Worm (Caenorhabditis elegans) whole organism, L1 larva: Measurements from ENCODE around the gene his-48.
A peak's percentile ranks its signal among the peaks of the same experiment; 100 is the strongest.

ENCODE experiments used
- C16A3.4 ChIP-seq: fragments of 150-350 bp; optimal IDR thresholded peaks from 2 replicates; lab custom pipeline; 2014; ENCODE audit warnings: missing biosample characterization, missing genetic modification characterization
- blmp-1 ChIP-seq: fragments of 150-350 bp; optimal IDR thresholded peaks from 2 replicates; lab custom pipeline; 2014; ENCODE audit warnings: missing biosample characterization, missing genetic modification characterization
- ceh-90 ChIP-seq: sonication (generic microtip); optimal IDR thresholded peaks from 2 replicates; lab custom pipeline; 2016; ENCODE audit warnings: missing genetic modification characterization, missing compliant biosample characterization
- ces-1 ChIP-seq: fragments of 150-350 bp; optimal IDR thresholded peaks from 2 replicates; lab custom pipeline; 2014; ENCODE audit warnings: missing biosample characterization, missing genetic modification reagents, missing genetic modification characterization
- dpl-1 ChIP-seq, 3 experiments: fragments of 150-350 bp in 2 of 3; sonication (generic microtip) in 1 of 3; optimal IDR thresholded peaks; 2 replicates each; lab custom pipeline; 2014 to 2017; ENCODE audit warnings: missing biosample characterization in 3 of 3, missing genetic modification characterization in 3 of 3, missing genetic modification reagents in 3 of 3
- dsc-1 ChIP-seq: sonication (generic microtip); optimal IDR thresholded peaks from 2 replicates; lab custom pipeline; 2016; ENCODE audit warnings: mild to moderate bottlenecking, missing genetic modification characterization, missing compliant biosample characterization
- efl-1 ChIP-seq, 4 experiments: fragments of 150-350 bp; optimal IDR thresholded peaks in 3 of 4; peaks in 1 of 4; 1 replicate in 1 of 4; 2 replicates in 3 of 4; lab custom pipeline; 2014; ENCODE audit warnings: missing biosample characterization in 2 of 4, missing genetic modification characterization in 2 of 4, missing genetic modification reagents in 2 of 4
- elt-2 ChIP-seq: sonication (generic microtip); optimal IDR thresholded peaks from 2 replicates; lab custom pipeline; 2016; ENCODE audit warnings: missing genetic modification characterization, mild to moderate bottlenecking, inconsistent platforms, missing compliant biosample characterization, missing genetic modification reagents
- elt-3 ChIP-seq, 6 experiments: fragments of 150-350 bp in 1 of 6; sonication (generic microtip); optimal IDR thresholded peaks; 2 replicates each; lab custom pipeline; 2017 to 2018; ENCODE audit warnings: missing biosample characterization in 6 of 6, missing genetic modification characterization in 6 of 6, inconsistent platforms in 1 of 6
- grh-1 ChIP-seq: fragments of 200-800 bp; sonication (Bioruptor generic); IDR thresholded peaks from 2 replicates; pipeline ENCODE4 v1.3.6; 2022; ENCODE audit warnings: missing genetic modification reagents, missing genetic modification characterization, missing compliant biosample characterization
- hpl-2 ChIP-seq: fragments of 150-350 bp; optimal IDR thresholded peaks from 2 replicates; lab custom pipeline; 2014; ENCODE audit warnings: missing biosample characterization, missing genetic modification reagents, missing genetic modification characterization
- isw-1 ChIP-seq: fragments of 200-800 bp; sonication (Bioruptor generic); IDR thresholded peaks from 2 replicates; pipeline ENCODE4 v1.3.6; 2022; ENCODE audit warnings: missing genetic modification characterization, missing compliant biosample characterization
- lin-13 ChIP-seq: fragments of 150-350 bp; optimal IDR thresholded peaks from 2 replicates; lab custom pipeline; 2014; ENCODE audit warnings: missing biosample characterization, missing genetic modification reagents, missing genetic modification characterization
- lin-14 ChIP-seq: fragments of 200-800 bp; sonication (Bioruptor generic); optimal IDR thresholded peaks from 2 replicates; lab custom pipeline; 2018; ENCODE audit warnings: mild to moderate bottlenecking, missing genetic modification characterization, moderate library complexity, missing compliant biosample characterization
- lin-35 ChIP-seq, 2 experiments: fragments of 150-350 bp; optimal IDR thresholded peaks; 2 replicates each; lab custom pipeline; 2014; ENCODE audit warnings: missing biosample characterization in 2 of 2, missing genetic modification characterization in 2 of 2, missing genetic modification reagents in 2 of 2
- lir-3 ChIP-seq: sonication (generic microtip); optimal IDR thresholded peaks from 2 replicates; lab custom pipeline; 2016; ENCODE audit warnings: mild to moderate bottlenecking, missing genetic modification characterization, moderate library complexity, missing compliant biosample characterization; ENCODE audit not compliant: poor library complexity
- mef-2 ChIP-seq: fragments of 150-350 bp; optimal IDR thresholded peaks from 2 replicates; lab custom pipeline; 2014; ENCODE audit warnings: missing biosample characterization, missing genetic modification characterization
- mep-1 ChIP-seq: fragments of 150-350 bp; optimal IDR thresholded peaks from 2 replicates; lab custom pipeline; 2014; ENCODE audit warnings: missing biosample characterization, missing genetic modification characterization
- nhr-20 ChIP-seq: sonication (generic microtip); optimal IDR thresholded peaks from 2 replicates; lab custom pipeline; 2016; ENCODE audit warnings: mild to moderate bottlenecking, missing genetic modification characterization, missing compliant biosample characterization
- nhr-237 ChIP-seq: fragments of 150-350 bp; optimal IDR thresholded peaks from 2 replicates; lab custom pipeline; 2014; ENCODE audit warnings: missing biosample characterization, missing genetic modification characterization
- nhr-28 ChIP-seq: fragments of 150-350 bp; optimal IDR thresholded peaks from 2 replicates; lab custom pipeline; 2014; ENCODE audit warnings: missing biosample characterization, missing genetic modification characterization
- nhr-47 ChIP-seq: sonication (generic microtip); optimal IDR thresholded peaks from 2 replicates; lab custom pipeline; 2016; ENCODE audit warnings: mild to moderate bottlenecking, missing genetic modification characterization, moderate library complexity, missing compliant biosample characterization
- nhr-71 ChIP-seq: sonication (generic microtip); optimal IDR thresholded peaks from 2 replicates; lab custom pipeline; 2016; ENCODE audit warnings: mild to moderate bottlenecking, missing genetic modification characterization, moderate library complexity, missing compliant biosample characterization
- nhr-76 ChIP-seq: sonication (generic microtip); optimal IDR thresholded peaks from 2 replicates; lab custom pipeline; 2017; ENCODE audit warnings: missing biosample characterization, missing genetic modification characterization
- nhr-77 ChIP-seq: fragments of 150-350 bp; optimal IDR thresholded peaks from 2 replicates; lab custom pipeline; 2014; ENCODE audit warnings: missing biosample characterization, missing genetic modification characterization
- nhr-85 ChIP-seq: sonication (generic microtip); peaks from one replicate; lab custom pipeline; 2016; ENCODE audit warnings: missing genetic modification characterization, inconsistent platforms, missing compliant biosample characterization
- nhr-90 ChIP-seq: sonication (generic microtip); optimal IDR thresholded peaks from 2 replicates; lab custom pipeline; 2016; ENCODE audit warnings: mild to moderate bottlenecking, missing genetic modification characterization, missing compliant biosample characterization; ENCODE audit not compliant: poor library complexity
- rnt-1 ChIP-seq: sonication (generic microtip); optimal IDR thresholded peaks from 2 replicates; lab custom pipeline; 2016; ENCODE audit warnings: mild to moderate bottlenecking, missing genetic modification characterization, moderate library complexity, missing compliant biosample characterization
- skn-1 ChIP-seq: fragments of 150-350 bp; optimal IDR thresholded peaks from 2 replicates; lab custom pipeline; 2014; ENCODE audit warnings: missing biosample characterization, missing genetic modification characterization
- snu-23 ChIP-seq: sonication (generic microtip); optimal IDR thresholded peaks from 2 replicates; lab custom pipeline; 2016; ENCODE audit warnings: missing genetic modification characterization, missing compliant biosample characterization
- sox-4 ChIP-seq: sonication (generic microtip); optimal IDR thresholded peaks from 2 replicates; lab custom pipeline; 2016; ENCODE audit warnings: missing genetic modification characterization, missing compliant biosample characterization
- sptf-1 ChIP-seq: fragments of 150-350 bp; optimal IDR thresholded peaks from 2 replicates; lab custom pipeline; 2014; ENCODE audit warnings: missing biosample characterization, missing genetic modification characterization
- sup-37 ChIP-seq: fragments of 200-800 bp; sonication (Bioruptor generic); optimal IDR thresholded peaks from 2 replicates; lab custom pipeline; 2018; ENCODE audit warnings: mild to moderate bottlenecking, missing genetic modification characterization, missing compliant biosample characterization
- swsn-7 ChIP-seq: sonication (generic microtip); optimal IDR thresholded peaks from 2 replicates; lab custom pipeline; 2016; ENCODE audit warnings: missing genetic modification characterization, missing compliant biosample characterization
- unc-130 ChIP-seq: fragments of 150-350 bp; optimal IDR thresholded peaks from 2 replicates; lab custom pipeline; 2017; ENCODE audit warnings: missing biosample characterization, missing genetic modification characterization, inconsistent platforms
- xbp-1 ChIP-seq: sonication (generic microtip); optimal IDR thresholded peaks from 2 replicates; lab custom pipeline; 2016; ENCODE audit warnings: missing genetic modification characterization, missing compliant biosample characterization

Gene his-48

DNA sequence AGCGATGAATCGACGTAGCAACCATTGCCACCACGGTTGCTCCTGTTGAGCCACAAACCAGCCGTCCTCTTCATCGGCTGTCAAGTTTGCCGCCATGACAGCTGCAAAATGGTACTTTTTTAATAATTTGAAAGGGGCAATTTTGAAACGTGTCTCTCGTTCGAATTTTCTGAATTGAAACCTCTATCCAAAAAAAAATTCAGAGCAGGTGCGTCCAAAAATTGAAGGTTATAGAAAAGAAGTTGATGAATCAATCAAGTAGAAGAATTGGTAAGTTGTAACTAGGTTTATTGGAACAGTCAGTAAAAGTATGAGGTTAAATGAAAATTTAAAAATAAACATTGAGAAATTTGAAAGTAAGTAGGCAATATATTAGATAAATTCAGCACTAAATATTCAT lies 36.9 kb downstream of the his-48 start, which contains the start of gene T01G1.4:
T01G1.4 (minus strand) TSS at position 101 of the 400 bp plus-strand sequence.
- peak; percentile 7 for TF ChIP-seq nhr-85 (tag; lab: Kevin White, UChicago)
- no peak for TF ChIP-seq elt-3 (tag; optimal IDR thresholded peaks at IDR 0.05; lab: Kevin White, UChicago)
- no peak for TF ChIP-seq swsn-7 (tag; lab: Kevin White, UChicago)
- no peak for TF ChIP-seq sox-4 (tag; lab: Kevin White, UChicago)

DNA sequence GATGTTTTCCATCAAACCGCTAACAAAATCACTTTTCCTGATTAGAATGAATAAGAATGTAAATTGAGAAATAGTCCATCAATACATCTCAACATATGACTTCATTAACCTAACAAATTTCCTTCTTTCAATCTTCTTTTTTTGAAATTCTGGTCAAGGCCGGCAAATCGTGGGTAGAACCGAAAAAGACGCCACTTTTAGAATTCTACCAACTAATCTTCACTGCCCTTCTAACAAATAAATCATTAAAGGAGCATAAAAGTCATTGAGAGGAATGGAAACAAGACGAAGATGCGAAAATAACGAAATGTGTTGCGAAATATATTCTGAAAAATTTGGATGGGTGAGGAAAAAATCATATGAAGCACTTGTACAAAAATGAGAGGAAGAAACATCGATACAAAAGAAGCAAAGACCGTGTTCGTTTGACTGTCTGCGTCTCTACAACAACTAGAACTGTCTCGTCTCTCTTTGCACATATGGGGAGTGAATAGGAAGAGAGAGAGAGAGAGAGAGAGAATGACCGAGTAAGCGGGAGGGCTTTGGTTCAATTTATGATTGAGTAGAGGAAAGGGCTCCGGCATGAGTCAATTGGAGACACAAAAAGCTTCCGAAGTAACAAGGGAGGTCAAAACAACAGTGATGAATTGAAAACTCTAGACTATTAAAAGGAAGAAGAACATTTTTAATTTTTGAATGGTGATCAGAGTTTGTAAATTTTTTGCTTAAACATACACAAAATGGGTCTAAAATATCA lies 39.4 kb downstream of the his-48 start:
- TF ChIP-seq nhr-28 (tag; lab: Kevin White, UChicago) = no peak
- peak; percentile 38 for TF ChIP-seq lin-14
- TF ChIP-seq blmp-1 (tag; lab: Kevin White, UChicago) = peak; percentile 23
- TF ChIP-seq nhr-76 (tag; lab: Kevin White, UChicago) = no peak
- no peak for TF ChIP-seq ces-1 (GFP tag; lab: Kevin White, UChicago)
- TF ChIP-seq nhr-71 = peak; percentile 17
- TF ChIP-seq sup-37 (GFP tag; lab: Kevin White, UChicago) = no peak
- no peak for TF ChIP-seq lin-13 (GFP tag; lab: Kevin White, UChicago)
- peak; percentile 43 for TF ChIP-seq hpl-2 (GFP tag; lab: Kevin White, UChicago)
- peak; percentile 22 for TF ChIP-seq nhr-20 (tag; lab: Kevin White, UChicago)
- TF ChIP-seq elt-2 (tag; lab: Kevin White, UChicago) = no peak
- TF ChIP-seq dpl-1 (GFP tag; optimal IDR thresholded peaks at IDR 0.05; lab: Kevin White, UChicago) = no peak
- no peak for TF ChIP-seq nhr-237 (tag; lab: Kevin White, UChicago)
- TF ChIP-seq nhr-90 = peak; percentile 2
- TF ChIP-seq xbp-1 = no peak
- no peak for TF ChIP-seq mef-2 (tag; lab: Kevin White, UChicago)
- TF ChIP-seq unc-130 (tag; lab: Kevin White, UChicago) = no peak
- TF ChIP-seq grh-1 (GFP tag; lab: Robert Waterston, UW) = no peak
- peak; percentile 79 for TF ChIP-seq nhr-85 (tag; lab: Kevin White, UChicago)
- peak in 1 of 2 experiments; percentile 63 for TF ChIP-seq lin-35 (GFP tag; optimal IDR thresholded peaks at IDR 0.05; lab: Kevin White, UChicago)
- TF ChIP-seq nhr-47 (tag; lab: Kevin White, UChicago) = no peak
- no peak for TF ChIP-seq dsc-1
- TF ChIP-seq mep-1 (tag; lab: Kevin White, UChicago) = peak; percentile 34
- peak; percentile 16 to 29 for TF ChIP-seq efl-1 (optimal IDR thresholded peaks at IDR 0.05; lab: Kevin White, UChicago)
- peak in 1 of 2 experiments; percentile 91 for TF ChIP-seq efl-1 (GFP tag; optimal IDR thresholded peaks at IDR 0.05 in 1 of 2; lab: Kevin White, UChicago)
- no peak for TF ChIP-seq sptf-1 (tag; lab: Kevin White, UChicago)
- TF ChIP-seq snu-23 (GFP tag; lab: Kevin White, UChicago) = peak; percentile 8

DNA sequence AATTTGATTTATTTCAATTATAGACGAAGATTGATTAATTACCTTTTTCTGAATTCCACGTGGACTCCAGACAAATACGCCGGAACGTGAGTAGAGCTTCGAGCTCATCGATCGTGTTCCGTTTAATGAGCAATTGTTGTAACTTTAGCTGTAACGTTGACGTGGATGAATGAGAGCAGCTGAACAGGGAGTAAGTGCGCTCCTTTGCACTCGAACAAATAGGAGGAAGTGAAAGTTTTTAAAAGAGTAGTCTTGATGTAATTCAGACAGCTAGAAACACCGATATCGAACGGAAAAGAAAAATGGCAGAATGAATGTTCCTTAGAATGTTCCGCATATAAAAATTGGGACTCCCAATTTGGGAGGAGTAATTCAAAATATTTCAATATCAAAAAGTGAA lies 47.1 kb downstream of the his-48 start, which contains the start of gene sec-31:
sec-31 (minus strand) TSS at position 148 of the 400 bp plus-strand sequence.
- TF ChIP-seq lin-35 (GFP tag; optimal IDR thresholded peaks at IDR 0.05; lab: Kevin White, UChicago) (peak; percentile 49 to 85), lir-3 (tag; lab: Kevin White, UChicago) (no peak), isw-1 (no peak), blmp-1 (tag; lab: Kevin White, UChicago) (peak; percentile 97), C16A3.4 (peak; percentile 21), ceh-90 (tag; lab: Kevin White, UChicago) (no peak), nhr-77 (tag; lab: Kevin White, UChicago) (no peak), hpl-2 (GFP tag; lab: Kevin White, UChicago) (no peak), skn-1 (tag; lab: Kevin White, UChicago) (peak; percentile 25), sptf-1 (tag; lab: Kevin White, UChicago) (no peak), efl-1 (optimal IDR thresholded peaks at IDR 0.05; lab: Kevin White, UChicago) (peak; percentile 33 to 71), efl-1 (GFP tag; optimal IDR thresholded peaks at IDR 0.05 in 1 of 2; lab: Kevin White, UChicago) (peak; percentile 74 to 98), xbp-1 (peak; percentile 26), rnt-1 (tag; lab: Kevin White, UChicago) (peak; percentile 28), dpl-1 (GFP tag; optimal IDR thresholded peaks at IDR 0.05; lab: Kevin White, UChicago) (peak; percentile 28 to 74 (median 66))
- TF ChIP-seq, all 84 proteins: peak for 8
